Fruit fly (Drosophila melanogaster) whole organism, embryonic: ENCODE data around the gene CG5326.

Source experiments
- Ada2b ChIP-seq: fragments of 200-800 bp; sonication (Bioruptor generic); IDR thresholded peaks from 2 replicates; pipeline ENCODE4 v1.3.6; 2022; ENCODE audit warnings: missing biosample characterization, missing genetic modification characterization
- BEAF-32 ChIP-seq: fragments of 200-800 bp; sonication (Bioruptor generic); optimal IDR thresholded peaks from 3 replicates; lab custom pipeline; 2017; ENCODE audit warnings: missing biosample characterization, missing genetic modification characterization, mild to moderate bottlenecking, moderate library complexity, missing genetic modification reagents
- CG10274 ChIP-seq: fragments of 200-800 bp; sonication (Bioruptor generic); optimal IDR thresholded peaks from 3 replicates; lab custom pipeline; 2017; ENCODE audit warnings: missing biosample characterization, mild to moderate bottlenecking, missing genetic modification characterization
- CG10462 ChIP-seq: fragments of 200-800 bp; sonication (Bioruptor generic); optimal IDR thresholded peaks from 2 replicates; lab custom pipeline; 2016; ENCODE audit warnings: missing biosample characterization, missing genetic modification characterization
- CG11723 ChIP-seq: fragments of 200-800 bp; sonication (Bioruptor generic); optimal IDR thresholded peaks from 2 replicates; lab custom pipeline; 2017; ENCODE audit warnings: missing biosample characterization, mild to moderate bottlenecking, missing genetic modification characterization
- CG13287 ChIP-seq: fragments of 200-800 bp; sonication (Bioruptor generic); IDR thresholded peaks from 2 replicates; pipeline ENCODE4 v1.3.6; 2022; ENCODE audit warnings: missing biosample characterization, missing genetic modification characterization; ENCODE audit not compliant: partially characterized antibody
- CG14667 ChIP-seq: fragments of 200-800 bp; sonication (Bioruptor generic); IDR thresholded peaks from 2 replicates; pipeline ENCODE4 v1.3.6; 2022; ENCODE audit warnings: missing biosample characterization, missing genetic modification characterization
- CG14710 ChIP-seq: fragments of 200-800 bp; sonication (Bioruptor generic); optimal IDR thresholded peaks from 3 replicates; lab custom pipeline; 2019; ENCODE audit warnings: missing biosample characterization, mild to moderate bottlenecking, missing genetic modification characterization, moderate library complexity
- CG15269 ChIP-seq: fragments of 200-800 bp; sonication (Bioruptor generic); optimal IDR thresholded peaks from 2 replicates; lab custom pipeline; 2018; ENCODE audit warnings: missing biosample characterization, mild to moderate bottlenecking, missing genetic modification characterization, moderate library complexity
- CG1647 ChIP-seq: fragments of 200-800 bp; sonication (Bioruptor generic); optimal IDR thresholded peaks from 3 replicates; lab custom pipeline; 2016; ENCODE audit warnings: missing biosample characterization, missing genetic modification characterization
- CG16813 ChIP-seq: fragments of 200-800 bp; sonication (Bioruptor generic); IDR thresholded peaks from 3 replicates; pipeline ENCODE4 v1.3.6; 2022; ENCODE audit warnings: missing biosample characterization, missing genetic modification characterization; ENCODE audit not compliant: partially characterized antibody
- CG17802 ChIP-seq: fragments of 200-800 bp; sonication (Bioruptor generic); optimal IDR thresholded peaks from 2 replicates; lab custom pipeline; 2018; ENCODE audit warnings: missing biosample characterization, mild to moderate bottlenecking, missing genetic modification characterization, moderate library complexity
- CG18011 ChIP-seq: fragments of 200-800 bp; sonication (Bioruptor generic); optimal IDR thresholded peaks from 2 replicates; lab custom pipeline; 2017; ENCODE audit warnings: missing biosample characterization, missing genetic modification characterization, mild to moderate bottlenecking, moderate library complexity, missing genotype
- CG1832 ChIP-seq: fragments of 200-800 bp; sonication (Bioruptor generic); optimal IDR thresholded peaks from 2 replicates; lab custom pipeline; 2017; ENCODE audit warnings: missing biosample characterization, mild to moderate bottlenecking, missing genetic modification characterization, inconsistent platforms
- CG18619 ChIP-seq: fragments of 200-800 bp; sonication (Bioruptor generic); optimal IDR thresholded peaks from 3 replicates; lab custom pipeline; 2017; ENCODE audit warnings: missing biosample characterization, mild to moderate bottlenecking, missing genetic modification characterization
- CG2116 ChIP-seq: fragments of 200-800 bp; sonication (Bioruptor generic); optimal IDR thresholded peaks from 3 replicates; lab custom pipeline; 2018; ENCODE audit warnings: missing biosample characterization, mild to moderate bottlenecking, missing genetic modification characterization
- CG30431 ChIP-seq: fragments of 200-800 bp; sonication (Bioruptor generic); optimal IDR thresholded peaks from 2 replicates; lab custom pipeline; 2017; ENCODE audit warnings: missing biosample characterization, missing genetic modification characterization
- CG6689 ChIP-seq: fragments of 200-800 bp; sonication (Bioruptor generic); IDR thresholded peaks from 2 replicates; pipeline ENCODE4 v1.3.6; 2022; ENCODE audit warnings: missing biosample characterization, missing genetic modification characterization
- CG7556 ChIP-seq: fragments of 200-800 bp; sonication (Bioruptor generic); optimal IDR thresholded peaks from 2 replicates; lab custom pipeline; 2017; ENCODE audit warnings: missing biosample characterization, mild to moderate bottlenecking, missing genetic modification characterization
- CG7928 ChIP-seq: fragments of 200-800 bp; sonication (Bioruptor generic); optimal IDR thresholded peaks from 2 replicates; lab custom pipeline; 2017; ENCODE audit warnings: missing biosample characterization, mild to moderate bottlenecking, missing genetic modification characterization
- CG8359 ChIP-seq: fragments of 200-800 bp; sonication (Bioruptor generic); optimal IDR thresholded peaks from 2 replicates; lab custom pipeline; 2017; ENCODE audit warnings: missing biosample characterization, mild to moderate bottlenecking, missing genetic modification characterization, borderline replicate concordance
- CHES-1-like ChIP-seq: fragments of 200-800 bp; sonication (Bioruptor generic); optimal IDR thresholded peaks from 2 replicates; lab custom pipeline; 2016; ENCODE audit warnings: missing biosample characterization, missing genetic modification characterization
- Dad ChIP-seq: fragments of 200-800 bp; sonication (Bioruptor generic); optimal IDR thresholded peaks from 3 replicates; lab custom pipeline; 2016; ENCODE audit warnings: missing biosample characterization, missing genetic modification characterization
- Dp ChIP-seq: fragments of 200-800 bp; sonication (Bioruptor generic); optimal IDR thresholded peaks from 2 replicates; lab custom pipeline; 2018; ENCODE audit warnings: missing biosample characterization, mild to moderate bottlenecking, missing genetic modification characterization, moderate library complexity
- Dref ChIP-seq: fragments of 200-800 bp; sonication (Bioruptor generic); IDR thresholded peaks from 2 replicates; pipeline ENCODE4 v1.3.6; 2022; ENCODE audit warnings: missing biosample characterization, missing genetic modification characterization
- E2f2 ChIP-seq: fragments of 200-800 bp; sonication (Bioruptor generic); IDR thresholded peaks from 2 replicates; pipeline ENCODE4 v1.3.6; 2022; ENCODE audit warnings: missing biosample characterization, missing genetic modification characterization
- Elba2 ChIP-seq: fragments of 200-800 bp; sonication (Bioruptor generic); optimal IDR thresholded peaks from 3 replicates; lab custom pipeline; 2016; ENCODE audit warnings: missing biosample characterization, missing genetic modification characterization
- Gug ChIP-seq: fragments of 200-800 bp; sonication (Bioruptor generic); IDR thresholded peaks from 4 replicates; pipeline ENCODE4 v1.3.6; 2022; ENCODE audit warnings: missing biosample characterization, missing genetic modification characterization
- HmgZ ChIP-seq: fragments of 200-800 bp; sonication (Bioruptor generic); optimal IDR thresholded peaks from 2 replicates; lab custom pipeline; 2018; ENCODE audit warnings: missing biosample characterization, mild to moderate bottlenecking, missing genetic modification characterization
- Hr3 ChIP-seq: fragments of 200-800 bp; sonication (Bioruptor generic); optimal IDR thresholded peaks from 3 replicates; lab custom pipeline; 2016; ENCODE audit warnings: missing biosample characterization, missing genetic modification characterization
- Med ChIP-seq: fragments of 200-800 bp; sonication (Bioruptor generic); peaks from one replicate; lab custom pipeline; 2016; ENCODE audit warnings: missing biosample characterization, missing genetic modification characterization, mild to moderate bottlenecking, inconsistent platforms, moderate library complexity
- Meics ChIP-seq: fragments of 200-800 bp; sonication (Bioruptor generic); optimal IDR thresholded peaks from 2 replicates; lab custom pipeline; 2017; ENCODE audit warnings: missing biosample characterization, mild to moderate bottlenecking, missing genetic modification characterization
- Sry-δ ChIP-seq: fragments of 200-800 bp; sonication (Bioruptor generic); optimal IDR thresholded peaks from 2 replicates; lab custom pipeline; 2016; ENCODE audit warnings: missing biosample characterization, missing genetic modification characterization
- abd-A ChIP-seq: fragments of 200-800 bp; sonication (Bioruptor generic); optimal IDR thresholded peaks from 3 replicates; lab custom pipeline; 2019; ENCODE audit warnings: missing biosample characterization, mild to moderate bottlenecking, missing genetic modification characterization, moderate library complexity
- amos ChIP-seq: fragments of 200-800 bp; sonication (Bioruptor generic); IDR thresholded peaks from 2 replicates; pipeline ENCODE4 v1.3.6; 2022; ENCODE audit warnings: missing biosample characterization, missing genetic modification characterization; ENCODE audit not compliant: partially characterized antibody
- ato ChIP-seq: fragments of 200-800 bp; sonication (Bioruptor generic); IDR thresholded peaks from 2 replicates; pipeline ENCODE4 v1.3.6; 2022; ENCODE audit warnings: missing biosample characterization, missing genetic modification characterization; ENCODE audit not compliant: partially characterized antibody
- br ChIP-seq: fragments of >200 bp; optimal IDR thresholded peaks from 2 replicates; lab custom pipeline; 2017
- bsh ChIP-seq, 2 experiments: fragments of 200-800 bp; sonication (Bioruptor generic); optimal IDR thresholded peaks; 2 replicates each; lab custom pipeline; 2017 to 2018; ENCODE audit warnings: mild to moderate bottlenecking in 2 of 2, missing biosample characterization in 2 of 2, missing genetic modification characterization in 2 of 2, moderate library complexity in 1 of 2
- chm ChIP-seq: fragments of 200-800 bp; sonication (Bioruptor generic); IDR thresholded peaks from 2 replicates; pipeline ENCODE4 v1.3.6; 2022; ENCODE audit warnings: missing biosample characterization, missing genetic modification characterization
- fd96Cb ChIP-seq: fragments of 200-800 bp; sonication (Bioruptor generic); optimal IDR thresholded peaks from 2 replicates; lab custom pipeline; 2018; ENCODE audit warnings: missing biosample characterization, mild to moderate bottlenecking, missing genetic modification characterization, moderate library complexity
- gfzf ChIP-seq: fragments of 200-800 bp; sonication (Bioruptor generic); optimal IDR thresholded peaks from 2 replicates; lab custom pipeline; 2016; ENCODE audit warnings: missing biosample characterization, mild to moderate bottlenecking, missing genetic modification characterization, moderate library complexity
- ham ChIP-seq: fragments of 200-800 bp; sonication (Bioruptor generic); IDR thresholded peaks from 2 replicates; pipeline ENCODE4 v1.3.6; 2022; ENCODE audit warnings: missing biosample characterization, missing genetic modification characterization
- hbn ChIP-seq: fragments of 200-800 bp; sonication (Bioruptor generic); IDR thresholded peaks from 2 replicates; pipeline ENCODE4 v1.3.6; 2022; ENCODE audit warnings: missing biosample characterization, missing genetic modification characterization; ENCODE audit not compliant: partially characterized antibody
- knrl ChIP-seq: fragments of 200-800 bp; sonication (Bioruptor generic); IDR thresholded peaks from 3 replicates; pipeline ENCODE4 v1.3.6; 2022; ENCODE audit warnings: missing biosample characterization, missing genetic modification characterization; ENCODE audit not compliant: partially characterized antibody
- otp ChIP-seq: fragments of 200-800 bp; sonication (Bioruptor generic); IDR thresholded peaks from 3 replicates; pipeline ENCODE4, ENCODE4 v1.3.6; 2022; ENCODE audit warnings: missing biosample characterization, missing genetic modification characterization
- pros ChIP-seq: fragments of 200-800 bp; sonication (Bioruptor generic); optimal IDR thresholded peaks from 3 replicates; lab custom pipeline; 2019; ENCODE audit warnings: missing biosample characterization, mild to moderate bottlenecking, missing genetic modification characterization, moderate library complexity
- row ChIP-seq: fragments of 200-800 bp; sonication (Bioruptor generic); IDR thresholded peaks from 3 replicates; pipeline ENCODE4 v1.3.6; 2022; ENCODE audit warnings: missing biosample characterization, missing genetic modification characterization
- salm ChIP-seq: fragments of 200-800 bp; sonication (Bioruptor generic); optimal IDR thresholded peaks from 2 replicates; lab custom pipeline; 2018; ENCODE audit warnings: missing biosample characterization, mild to moderate bottlenecking, missing genetic modification characterization
- sens ChIP-seq: fragments of 200-800 bp; sonication (Bioruptor generic); peaks from one replicate; lab custom pipeline; 2016; ENCODE audit warnings: missing biosample characterization, missing genetic modification characterization
- unc-4 ChIP-seq: fragments of 200-800 bp; sonication (Bioruptor generic); IDR thresholded peaks from 2 replicates; pipeline ENCODE4 v1.3.6; 2022; ENCODE audit warnings: missing biosample characterization, missing genetic modification characterization; ENCODE audit not compliant: partially characterized antibody

Gene CG5326

DNA sequence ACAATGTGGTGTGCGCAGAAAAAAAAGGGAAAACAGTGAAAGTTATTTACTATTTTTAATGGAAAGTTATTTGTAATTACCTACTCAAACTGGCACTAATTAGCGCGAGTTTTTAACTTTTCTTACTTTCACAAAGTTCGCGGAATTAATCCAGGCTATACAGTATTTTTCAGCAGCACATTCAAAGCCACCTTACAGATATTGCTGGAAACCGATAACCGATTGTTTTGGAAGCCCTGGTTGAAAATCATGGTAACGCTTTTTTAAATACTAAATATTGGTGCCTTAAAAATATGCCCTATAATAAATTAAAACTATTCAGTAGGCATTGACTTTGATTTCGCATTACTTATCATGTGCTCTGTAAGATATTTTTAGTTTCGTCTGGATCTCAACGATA lies 47.0 kb downstream of the CG5326 start, which contains the start of gene tHMG2 (continued):
- 0 out of 2 replicates have a peak, but pooled peaks have one; percentile 26 for TF ChIP-seq hbn
- peak; percentile 19; the same call in 1 of the 3 replicates for TF ChIP-seq row (GFP tag; lab: Robert Waterston, UW)
- TF ChIP-seq Ada2b (GFP tag; lab: Robert Waterston, UW) = no peak
- TF ChIP-seq CG18619 = no peak
- TF ChIP-seq CG2116 (GFP tag; lab: Kevin White, UChicago) = peak; percentile 6
- TF ChIP-seq unc-4 (GFP tag; lab: Robert Waterston, UW) = 0 out of 2 replicates have a peak, but pooled peaks have one; percentile 28
- peak; percentile 36 for TF ChIP-seq Sry-δ
- peak; percentile 27; the same call in 1 of the 2 replicates for TF ChIP-seq amos
- no peak for TF ChIP-seq knrl (GFP tag; lab: Robert Waterston, UW)
- TF ChIP-seq bsh (GFP tag; optimal IDR thresholded peaks at IDR 0.05; lab: Kevin White, UChicago) = no peak
- TF ChIP-seq Meics = no peak
- TF ChIP-seq otp (GFP tag; lab: Robert Waterston, UW) = no peak
- peak; percentile 40; the same call in 1 of the 2 replicates for TF ChIP-seq CG13287 (GFP tag; lab: Robert Waterston, UW)
- TF ChIP-seq CG7928 = peak; percentile 83
- no peak for TF ChIP-seq salm (tag; lab: Kevin White, UChicago)
- TF ChIP-seq CG7556 (GFP tag; lab: Kevin White, UChicago) = no peak
- TF ChIP-seq Elba2 (GFP tag; lab: Kevin White, UChicago) = no peak
- no peak for TF ChIP-seq HmgZ
- peak; percentile 44 for TF ChIP-seq Med (GFP tag; lab: Kevin White, UChicago)
- TF ChIP-seq fd96Cb (tag; lab: Kevin White, UChicago) = no peak
- TF ChIP-seq Dp (GFP tag; lab: Kevin White, UChicago) = peak; percentile 53
- TF ChIP-seq CG1832 = no peak
- TF ChIP-seq CG8359 (GFP tag; lab: Kevin White, UChicago) = no peak
- TF ChIP-seq E2f2 (GFP tag; lab: Robert Waterston, UW) = peak; percentile 56
- TF ChIP-seq CG10462 = no peak
- 0 out of 3 replicates have a peak, but pooled peaks have one; percentile 47 for TF ChIP-seq CG16813
- peak; percentile 76 for TF ChIP-seq CG6689 (GFP tag; lab: Robert Waterston, UW)
- no peak for TF ChIP-seq CG18011 (GFP tag; lab: Kevin White, UChicago)
- peak; percentile 66 for TF ChIP-seq Dref (GFP tag; lab: Robert Waterston, UW)
- TF ChIP-seq Dad (GFP tag; lab: Kevin White, UChicago) = no peak
- TF ChIP-seq CG11723 (GFP tag; lab: Kevin White, UChicago) = no peak
- peak; percentile 36 for TF ChIP-seq BEAF-32 (GFP tag; lab: Kevin White, UChicago)
- TF ChIP-seq CG1647 = no peak
- TF ChIP-seq gfzf (GFP tag; lab: Kevin White, UChicago) = peak; percentile 55
- no peak for TF ChIP-seq CG30431 (GFP tag; lab: Kevin White, UChicago)
- no peak for TF ChIP-seq CG14667 (GFP tag; lab: Robert Waterston, UW)

DNA sequence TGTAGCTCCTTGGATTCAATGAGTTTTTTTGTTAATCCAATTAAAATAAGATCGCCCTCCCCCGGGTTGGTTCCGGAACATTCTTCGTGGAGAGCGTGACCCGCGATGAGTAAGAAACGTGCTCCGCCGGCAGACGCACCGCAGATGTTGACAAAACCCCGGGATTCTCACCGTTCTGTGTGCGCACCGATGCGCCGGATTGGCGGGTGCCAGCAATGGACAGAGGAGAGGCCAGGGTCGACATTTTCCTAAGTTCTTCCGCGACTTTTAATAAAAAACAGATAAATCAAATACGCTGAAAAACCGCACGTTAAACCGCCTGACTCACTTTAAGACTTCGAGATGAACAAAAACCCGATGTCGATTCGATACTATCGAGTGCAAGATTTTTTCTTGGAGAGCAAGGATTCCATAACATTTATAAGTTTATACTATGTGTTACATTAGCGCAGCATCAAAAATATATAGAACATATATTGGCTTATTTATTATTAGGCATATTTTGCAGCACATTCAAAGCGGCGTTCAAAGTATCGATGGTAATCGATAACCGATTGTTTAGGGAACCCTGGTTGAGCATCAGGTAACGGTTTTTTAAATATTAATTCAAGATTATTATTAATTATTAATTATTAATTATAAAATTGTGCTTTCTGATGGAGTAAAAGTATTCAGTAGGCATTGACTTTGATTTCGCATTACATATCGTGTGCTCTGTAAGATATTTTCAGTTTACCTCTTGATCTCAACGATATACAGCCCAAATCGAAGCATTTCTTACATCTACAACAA lies 48.4 kb downstream of the CG5326 start, which contains the start of the genes CCT1 and tHMG1:
Gene CCT1, minus strand, starts transcription at position 352 of the 792 bp plus-strand sequence.
Gene tHMG1, plus strand, starts transcription at position 742 of the 792 bp plus-strand sequence.
- no peak for TF ChIP-seq br (lab: Kevin White, UChicago)
- TF ChIP-seq CG17802 (tag; lab: Kevin White, UChicago) = no peak
- peak; percentile 97 for TF ChIP-seq CG13287 (GFP tag; lab: Robert Waterston, UW)
- no peak for TF ChIP-seq Hr3 (GFP tag; lab: Kevin White, UChicago)
- no peak for TF ChIP-seq CHES-1-like (GFP tag; lab: Kevin White, UChicago)
- TF ChIP-seq CG10274 = no peak
- no peak for TF ChIP-seq Gug (GFP tag; lab: Robert Waterston, UW)
- TF ChIP-seq CG14710 (tag; lab: Kevin White, UChicago) = peak; percentile 67
- no peak for TF ChIP-seq abd-A
- peak; percentile 82 for TF ChIP-seq ato (GFP tag; lab: Robert Waterston, UW)
- no peak for TF ChIP-seq CG15269
- TF ChIP-seq pros (GFP tag; lab: Kevin White, UChicago) = no peak
- TF ChIP-seq ham (GFP tag; lab: Robert Waterston, UW) = no peak
- no peak for TF ChIP-seq sens (GFP tag; lab: Kevin White, UChicago)
- TF ChIP-seq chm (GFP tag; lab: Robert Waterston, UW) = no peak
